Worm (Caenorhabditis elegans) whole organism, young adult: Measurements from ENCODE around the gene F19H6.6.

Experiments
- aptf-2 ChIP-seq: fragments of 200-800 bp; sonication (Bioruptor generic); conservative IDR thresholded peaks from 2 replicates; pipeline ENCODE4 v1.3.6; 2022; ENCODE audit warnings: missing genetic modification reagents, missing genetic modification characterization, missing compliant biosample characterization
- pha-4 ChIP-seq: fragments of 150-350 bp; sonication (generic microtip); optimal IDR thresholded peaks from 2 replicates; lab custom pipeline; 2014; ENCODE audit warnings: missing biosample characterization, missing genetic modification reagents, missing genetic modification characterization

- TF ChIP-seq pha-4 (tag; lab: Kevin White, UChicago) (no peak), aptf-2 (GFP tag; lab: Robert Waterston, UW) (no peak)
Observed at ce11 chrX:12358957-12359356, 1.7 kb upstream of the F19H6.6 start, which contains the start of gene nspc-14.
